Worm (Caenorhabditis elegans): Measurements from ENCODE around the gene ppk-3.

ce11 chrX:12965163-12965562, 10.3 kb downstream of the ppk-3 start, which contains the start of gene frpr-2:
- TF ChIP-seq ama-1 (optimal IDR thresholded peaks at IDR 0.05) = no peak
- TF ChIP-seq gmeb-2 (tag; optimal IDR thresholded peaks at IDR 0.05) = no peak
- TF ChIP-seq fkh-10 (GFP tag; optimal IDR thresholded peaks at IDR 0.05) = no peak
- TF ChIP-seq nhr-11 (tag; optimal IDR thresholded peaks at IDR 0.05) = no peak
- TF ChIP-seq pqm-1 (tag; optimal IDR thresholded peaks at IDR 0.05) = no peak
- no peak for TF ChIP-seq unc-55 (GFP tag; optimal IDR thresholded peaks at IDR 0.05)
- TF ChIP-seq pha-4 (tag; optimal IDR thresholded peaks at IDR 0.05) = no peak
- no peak for TF ChIP-seq unc-42 (tag; optimal IDR thresholded peaks at IDR 0.05)
- TF ChIP-seq pag-3 (tag; optimal IDR thresholded peaks at IDR 0.05; ENCODE audit: borderline replicate concordance) = no peak
- TF ChIP-seq unc-3 (GFP tag; conservative IDR thresholded peaks at IDR 0.05) = no peak
- TF ChIP-seq unc-3 (tag; optimal IDR thresholded peaks at IDR 0.05) = no peak
- TF ChIP-seq hlh-13 (GFP tag; optimal IDR thresholded peaks at IDR 0.05) = no peak
- TF ChIP-seq syd-9 (tag; optimal IDR thresholded peaks at IDR 0.05) = no peak
- TF ChIP-seq sox-4 (tag; optimal IDR thresholded peaks at IDR 0.05) = no peak
- no peak for TF ChIP-seq Y22D7AL.16 (tag; optimal IDR thresholded peaks at IDR 0.05)

Measured in whole organism, late embryonic.